Worm (Caenorhabditis elegans): ENCODE results near the gene C05C10.8.

C05C10.8 gene

ce11 chrII:9931012-9931411 is 13.2 kb upstream of the C05C10.8 start (continued):
- no peak for TF ChIP-seq F55B11.4 (tag; optimal IDR thresholded peaks at IDR 0.05; ENCODE audit: borderline replicate concordance, insufficient read depth)
- no peak for TF ChIP-seq F33H1.4 (GFP tag; IDR thresholded peaks at IDR 0.05)
- no peak for TF ChIP-seq attf-6 (GFP tag; IDR thresholded peaks at IDR 0.05)
- TF ChIP-seq Y67H2A.10 (GFP tag; conservative IDR thresholded peaks at IDR 0.05) = no peak
- no peak for TF ChIP-seq rec-8 (tag; optimal IDR thresholded peaks at IDR 0.05)
- no peak for TF ChIP-seq ama-1 (optimal IDR thresholded peaks at IDR 0.05)
- TF ChIP-seq ama-1 (GFP tag; optimal IDR thresholded peaks at IDR 0.05) = no peak
- TF ChIP-seq rpc-1 (optimal IDR thresholded peaks at IDR 0.05) = no peak
- no peak for TF ChIP-seq rpc-1 (tag; optimal IDR thresholded peaks at IDR 0.05)
- no peak for TF ChIP-seq ceh-91 (GFP tag; IDR thresholded peaks at IDR 0.05)
- TF ChIP-seq hmg-20 (GFP tag; IDR thresholded peaks at IDR 0.05) = no peak
- TF ChIP-seq mxl-1 (tag; optimal IDR thresholded peaks at IDR 0.05) = no peak
- TF ChIP-seq xnd-1 (tag; optimal IDR thresholded peaks at IDR 0.05) = no peak
- no peak for TF ChIP-seq snpc-1.1 (tag; optimal IDR thresholded peaks at IDR 0.05; ENCODE audit: insufficient read depth)
- TF ChIP-seq ztf-22 (GFP tag; optimal IDR thresholded peaks at IDR 0.05) = no peak
- no peak for TF ChIP-seq aptf-3 (GFP tag; IDR thresholded peaks at IDR 0.05)
- TF ChIP-seq sdz-38 (tag; optimal IDR thresholded peaks at IDR 0.05) = no peak
- TF ChIP-seq B0035.1 (tag; optimal IDR thresholded peaks at IDR 0.05) = no peak
- TF ChIP-seq Y53G8AR.9 (GFP tag; conservative IDR thresholded peaks at IDR 0.05) = no peak
- no peak for TF ChIP-seq ccch-3 (GFP tag; optimal IDR thresholded peaks at IDR 0.05)
- no peak for TF ChIP-seq nfya-1 (tag; optimal IDR thresholded peaks at IDR 0.05; ENCODE audit: borderline replicate concordance, insufficient read depth)
- TF ChIP-seq nfyb-1 (GFP tag; IDR thresholded peaks at IDR 0.05) = no peak
- no peak for TF ChIP-seq D2030.7 (GFP tag; IDR thresholded peaks at IDR 0.05)
- TF ChIP-seq B0336.3 (GFP tag; IDR thresholded peaks at IDR 0.05) = no peak
- TF ChIP-seq K12H6.12 (tag; optimal IDR thresholded peaks at IDR 0.05) = peak; percentile 12
- no peak for TF ChIP-seq lin-26 (GFP tag; IDR thresholded peaks at IDR 0.05)
- TF ChIP-seq Y95B8A.8 (GFP tag; IDR thresholded peaks at IDR 0.05) = no peak
- TF ChIP-seq unc-62 (GFP tag; optimal IDR thresholded peaks at IDR 0.05) = no peak
- no peak for TF ChIP-seq die-1 (tag; optimal IDR thresholded peaks at IDR 0.05)
- TF ChIP-seq dpff-1 (tag; optimal IDR thresholded peaks at IDR 0.05) = no peak
- TF ChIP-seq dox-1 (GFP tag; IDR thresholded peaks at IDR 0.05) = peak; percentile 42; the same call in 1 of the 2 replicates
- no peak for TF ChIP-seq ets-4 (GFP tag; optimal IDR thresholded peaks at IDR 0.05)
- TF ChIP-seq ceh-40 (GFP tag; IDR thresholded peaks at IDR 0.05) = no peak
- 0 out of 2 replicates have a peak, but pooled peaks have one; percentile 37 for TF ChIP-seq bed-2 (GFP tag; IDR thresholded peaks at IDR 0.05)
- TF ChIP-seq mes-4 (tag; optimal IDR thresholded peaks at IDR 0.05) = no peak
- TF ChIP-seq lin-54 (GFP tag; optimal IDR thresholded peaks at IDR 0.05) = peak; percentile 39
- TF ChIP-seq ekl-4 (GFP tag; IDR thresholded peaks at IDR 0.05) = no peak
- no peak for TF ChIP-seq lin-35 (GFP tag; optimal IDR thresholded peaks at IDR 0.05)
- TF ChIP-seq B0019.2 (GFP tag; conservative IDR thresholded peaks at IDR 0.05) = no peak
- no peak for TF ChIP-seq lir-1 (GFP tag; conservative IDR thresholded peaks at IDR 0.05)
- 0 out of 2 replicates have a peak, but pooled peaks have one; percentile 31 for TF ChIP-seq K11D2.4 (GFP tag; IDR thresholded peaks at IDR 0.05)
- TF ChIP-seq fkh-3 (tag; optimal IDR thresholded peaks at IDR 0.05) = no peak
- no peak for TF ChIP-seq T26A5.8 (tag; optimal IDR thresholded peaks at IDR 0.05)
- no peak for TF ChIP-seq Y79H2A.3 (GFP tag; conservative IDR thresholded peaks at IDR 0.05)
- no peak for TF ChIP-seq repo-1 (tag; optimal IDR thresholded peaks at IDR 0.05)
- TF ChIP-seq nhr-80 (tag; optimal IDR thresholded peaks at IDR 0.05) = no peak
- no peak for TF ChIP-seq tbp1 (GFP tag; optimal IDR thresholded peaks at IDR 0.05)
- TF ChIP-seq madf-3 (GFP tag; IDR thresholded peaks at IDR 0.05) = no peak
- no peak for TF ChIP-seq C17E4.6 (GFP tag; IDR thresholded peaks at IDR 0.05)
- TF ChIP-seq snpc-1.3 (tag; optimal IDR thresholded peaks at IDR 0.05; ENCODE audit: insufficient read depth) = no peak
